Worm (Caenorhabditis elegans) whole organism, L3 larva: ENCODE measurements around the gene orc-2.
"Not testable (repeated sequence)": the region's sequence is repeated elsewhere in the genome, so short reads cannot be mapped to it uniquely, and the experiment has no call there.

Source experiments
- R02D3.7 ChIP-seq: fragments of 150-350 bp; optimal IDR thresholded peaks from 2 replicates; lab custom pipeline; 2014; ENCODE audit warnings: missing biosample characterization, missing genetic modification characterization
- ZK546.5 ChIP-seq: sonication (generic microtip); optimal IDR thresholded peaks from 2 replicates; lab custom pipeline; 2017; ENCODE audit warnings: missing biosample characterization, missing genetic modification characterization
- ama-1 ChIP-seq: fragments of 150-350 bp; optimal IDR thresholded peaks from 2 replicates; lab custom pipeline; 2018
- ceh-82 ChIP-seq: fragments of 150-350 bp; optimal IDR thresholded peaks from 2 replicates; lab custom pipeline; 2014; ENCODE audit warnings: missing biosample characterization, missing genetic modification characterization
- ceh-9 ChIP-seq: sonication (generic microtip); optimal IDR thresholded peaks from 2 replicates; lab custom pipeline; 2018; ENCODE audit warnings: missing biosample characterization, missing genetic modification characterization
- daf-12 ChIP-seq: fragments of 150-350 bp; optimal IDR thresholded peaks from 2 replicates; lab custom pipeline; 2014; ENCODE audit warnings: missing biosample characterization, missing genetic modification reagents, missing genetic modification characterization
- egl-27 ChIP-seq: sonication (generic microtip); optimal IDR thresholded peaks from 4 replicates; lab custom pipeline; 2017; ENCODE audit warnings: missing biosample characterization, missing genetic modification reagents, missing genetic modification characterization
- egl-5 ChIP-seq: fragments of 150-350 bp; optimal IDR thresholded peaks from 2 replicates; lab custom pipeline; 2017; ENCODE audit warnings: missing biosample characterization, missing genetic modification reagents, missing genetic modification characterization, inconsistent platforms
- elt-1 ChIP-seq: fragments of 150-350 bp; optimal IDR thresholded peaks from 2 replicates; lab custom pipeline; 2014; ENCODE audit warnings: missing biosample characterization, missing genetic modification characterization
- elt-2 ChIP-seq: sonication (generic microtip); optimal IDR thresholded peaks from 2 replicates; lab custom pipeline; 2016; ENCODE audit warnings: missing genetic modification reagents, mild to moderate bottlenecking, missing genetic modification characterization, missing compliant biosample characterization
- elt-3 ChIP-seq, 3 experiments: fragments of 150-350 bp in 1 of 3; sonication (generic microtip) in 2 of 3; optimal IDR thresholded peaks; 2 replicates in 2 of 3; 4 replicates in 1 of 3; lab custom pipeline; 2014 to 2017; ENCODE audit warnings: missing biosample characterization in 3 of 3, missing genetic modification characterization in 3 of 3
- eor-1 ChIP-seq, 2 experiments: fragments of 150-350 bp; optimal IDR thresholded peaks; 2 replicates each; lab custom pipeline; 2014 to 2018; ENCODE audit warnings: missing biosample characterization in 2 of 2, missing genetic modification characterization in 2 of 2
- fkh-10 ChIP-seq: sonication (generic microtip); optimal IDR thresholded peaks from 2 replicates; lab custom pipeline; 2017; ENCODE audit warnings: missing biosample characterization, missing genetic modification reagents, missing genetic modification characterization
- fos-1 ChIP-seq: fragments of 150-350 bp; optimal IDR thresholded peaks from 2 replicates; lab custom pipeline; 2014; ENCODE audit warnings: missing biosample characterization, missing genetic modification characterization
- hmg-11 ChIP-seq: sonication (generic microtip); optimal IDR thresholded peaks from 2 replicates; lab custom pipeline; 2016; ENCODE audit warnings: missing genetic modification characterization, missing compliant biosample characterization
- jun-1 ChIP-seq: fragments of 150-350 bp; optimal IDR thresholded peaks from 2 replicates; lab custom pipeline; 2014; ENCODE audit warnings: missing biosample characterization, missing genetic modification reagents, missing genetic modification characterization
- lin-39 ChIP-seq: fragments of 150-350 bp; optimal IDR thresholded peaks from 2 replicates; lab custom pipeline; 2018; ENCODE audit warnings: missing biosample characterization, missing genetic modification reagents, missing genetic modification characterization
- lsy-12 ChIP-seq: sonication (generic microtip); optimal IDR thresholded peaks from 2 replicates; lab custom pipeline; 2016; ENCODE audit warnings: mild to moderate bottlenecking, missing genetic modification characterization, missing compliant biosample characterization
- mml-1 ChIP-seq: fragments of 150-350 bp; sonication (generic microtip); optimal IDR thresholded peaks from 3 replicates; lab custom pipeline; 2014; ENCODE audit warnings: missing biosample characterization, missing genetic modification characterization
- nfya-1 ChIP-seq: sonication (generic microtip); optimal IDR thresholded peaks from 2 replicates; lab custom pipeline; 2017; ENCODE audit warnings: missing genetic modification characterization, mild to moderate bottlenecking, missing compliant biosample characterization, antibody characterized with exemption, moderate library complexity; ENCODE audit not compliant: insufficient read depth
- nhr-11 ChIP-seq: fragments of 150-350 bp; optimal IDR thresholded peaks from 2 replicates; lab custom pipeline; 2014; ENCODE audit warnings: missing biosample characterization, missing genetic modification characterization
- nhr-12 ChIP-seq: fragments of 150-350 bp; optimal IDR thresholded peaks from 2 replicates; lab custom pipeline; 2014; ENCODE audit warnings: missing biosample characterization, missing genetic modification characterization
- nhr-23 ChIP-seq: fragments of 150-350 bp; optimal IDR thresholded peaks from 2 replicates; lab custom pipeline; 2014; ENCODE audit warnings: missing biosample characterization, missing genetic modification reagents, missing genetic modification characterization
- nhr-237 ChIP-seq: fragments of 150-350 bp; optimal IDR thresholded peaks from 2 replicates; lab custom pipeline; 2014; ENCODE audit warnings: missing biosample characterization, missing genetic modification characterization
- nhr-25 ChIP-seq: sonication (generic microtip); optimal IDR thresholded peaks from 2 replicates; lab custom pipeline; 2017; ENCODE audit warnings: missing biosample characterization, missing genetic modification characterization
- nhr-28 ChIP-seq: fragments of 150-350 bp; optimal IDR thresholded peaks from 2 replicates; lab custom pipeline; 2014; ENCODE audit warnings: missing biosample characterization, missing genetic modification characterization
- nhr-67 ChIP-seq: fragments of 150-350 bp; optimal IDR thresholded peaks from 2 replicates; lab custom pipeline; 2014; ENCODE audit warnings: missing biosample characterization, missing genetic modification characterization
- nhr-76 ChIP-seq: fragments of 150-350 bp; sonication (generic microtip); optimal IDR thresholded peaks from 5 replicates; lab custom pipeline; 2014; ENCODE audit warnings: missing biosample characterization, missing genetic modification characterization
- nhr-77 ChIP-seq: fragments of 150-350 bp; optimal IDR thresholded peaks from 2 replicates; lab custom pipeline; 2014; ENCODE audit warnings: missing biosample characterization, missing genetic modification characterization
- pha-4 ChIP-seq: fragments of 150-350 bp; optimal IDR thresholded peaks from 2 replicates; lab custom pipeline; 2014; ENCODE audit warnings: missing biosample characterization, missing genetic modification reagents, missing genetic modification characterization
- pqm-1 ChIP-seq: fragments of 150-350 bp; optimal IDR thresholded peaks from 2 replicates; lab custom pipeline; 2017; ENCODE audit warnings: missing biosample characterization, missing genetic modification characterization, inconsistent platforms
- sea-2 ChIP-seq: fragments of 150-350 bp; sonication (generic microtip); optimal IDR thresholded peaks from 4 replicates; lab custom pipeline; 2014; ENCODE audit warnings: missing biosample characterization, missing genetic modification reagents, missing genetic modification characterization
- skn-1 ChIP-seq: fragments of 150-350 bp; optimal IDR thresholded peaks from 2 replicates; lab custom pipeline; 2014; ENCODE audit warnings: missing biosample characterization, missing genetic modification characterization
- snpc-4 ChIP-seq: fragments of 150-350 bp; optimal IDR thresholded peaks from 2 replicates; lab custom pipeline; 2014; ENCODE audit warnings: missing biosample characterization, missing genetic modification characterization
- tbx-2 ChIP-seq: sonication (generic microtip); optimal IDR thresholded peaks from 2 replicates; lab custom pipeline; 2016; ENCODE audit warnings: mild to moderate bottlenecking, missing genetic modification characterization, missing compliant biosample characterization
- unc-62 ChIP-seq: fragments of 150-350 bp; sonication (generic microtip); optimal IDR thresholded peaks from 4 replicates; lab custom pipeline; 2014; ENCODE audit warnings: missing biosample characterization, missing genetic modification reagents, missing genetic modification characterization
- ztf-11 ChIP-seq: fragments of 150-350 bp; optimal IDR thresholded peaks from 2 replicates; lab custom pipeline; 2014; ENCODE audit warnings: missing biosample characterization, missing genetic modification characterization

orc-2 gene

ce11 chrII:10904379-10904778, 30.6 kb downstream of the orc-2 start, which contains the start of gene sra-12:
Gene sra-12, minus strand, starts transcription at chrII:10904479.
- TF ChIP-seq mml-1, nhr-77, nhr-25 (tag; lab: Kevin White, UChicago): not testable (repeated sequence)

- TF ChIP-seq unc-62 (no peak), ztf-11 (tag; lab: Kevin White, UChicago) (no peak), egl-5 (tag; lab: Kevin White, UChicago) (no peak)
Observed at ce11 chrII:10910219-10910618, 36.5 kb downstream of the orc-2 start, which contains the start of gene sra-11. Gene sra-11, minus strand, starts transcription at chrII:10910319.

- no peak for TF ChIP-seq snpc-4
- no peak for TF ChIP-seq eor-1 (tag; optimal IDR thresholded peaks at IDR 0.05; lab: Kevin White, UChicago)
- TF ChIP-seq ztf-11 (tag; lab: Kevin White, UChicago) = no peak
- no peak for TF ChIP-seq nhr-237 (tag; lab: Kevin White, UChicago)
- TF ChIP-seq fkh-10 (GFP tag; lab: Kevin White, UChicago) = no peak
- no peak for TF ChIP-seq jun-1 (tag; lab: Kevin White, UChicago)
- TF ChIP-seq hmg-11 (tag; lab: Kevin White, UChicago) = no peak
- TF ChIP-seq mml-1 (tag; lab: Kevin White, UChicago) = no peak
- TF ChIP-seq nhr-25 (tag; lab: Kevin White, UChicago) = no peak
- TF ChIP-seq elt-1 (tag; lab: Kevin White, UChicago) = no peak
- TF ChIP-seq elt-3 (tag; optimal IDR thresholded peaks at IDR 0.05; lab: Kevin White, UChicago) = no peak
- TF ChIP-seq ama-1 (lab: Kevin White, UChicago) = no peak
- TF ChIP-seq pqm-1 (tag; lab: Kevin White, UChicago) = no peak
- TF ChIP-seq R02D3.7 (tag; lab: Kevin White, UChicago) = no peak
- TF ChIP-seq ZK546.5 = no peak
Observed at ce11 chrII:10912995-10913394, 39.3 kb downstream of the orc-2 start.

ce11 chrII:10914366-10914765, 40.6 kb downstream of the orc-2 start, which contains the start of gene F44F4.15:
Gene F44F4.15, plus strand, starts transcription at chrII:10914666.
- TF ChIP-seq egl-27 (tag; lab: Kevin White, UChicago) (no peak), nhr-76 (no peak), nfya-1 (tag; lab: Kevin White, UChicago) (no peak), ztf-11 (tag; lab: Kevin White, UChicago) (no peak), elt-1 (tag; lab: Kevin White, UChicago) (no peak), nhr-77 (tag; lab: Kevin White, UChicago) (no peak), skn-1 (no peak), tbx-2 (tag; lab: Kevin White, UChicago) (no peak), eor-1 (tag; optimal IDR thresholded peaks at IDR 0.05; lab: Kevin White, UChicago) (no peak), lin-39 (tag; lab: Kevin White, UChicago) (no peak), nhr-11 (no peak), fkh-10 (GFP tag; lab: Kevin White, UChicago) (no peak), elt-2 (no peak), ceh-9 (tag; lab: Kevin White, UChicago) (no peak), nhr-25 (tag; lab: Kevin White, UChicago) (no peak), fos-1 (tag; lab: Kevin White, UChicago) (no peak), pha-4 (no peak)
- TF ChIP-seq, all 47 proteins: peak for 0

- TF ChIP-seq lsy-12 = no peak
- no peak for TF ChIP-seq nhr-67 (tag; lab: Kevin White, UChicago)
- no peak for TF ChIP-seq elt-2
- TF ChIP-seq lin-39 (tag; lab: Kevin White, UChicago) = no peak
- no peak for TF ChIP-seq ztf-11 (tag; lab: Kevin White, UChicago)
- no peak for TF ChIP-seq elt-1 (tag; lab: Kevin White, UChicago)
- TF ChIP-seq, all 47 proteins: peak for 0
Observed at ce11 chrII:10915732-10916131, 42.0 kb downstream of the orc-2 start, which contains the start of gene F44F4.9. Gene F44F4.9, minus strand, starts transcription at chrII:10915832.

ce11 chrII:10917174-10917573, 43.4 kb downstream of the orc-2 start, which contains the start of gene F44F4.10:
Gene F44F4.10, minus strand, starts transcription at chrII:10917274.
- TF ChIP-seq egl-27 (tag; lab: Kevin White, UChicago) (no peak), mml-1 (tag; lab: Kevin White, UChicago) (no peak), nhr-28 (tag; lab: Kevin White, UChicago) (no peak), ztf-11 (tag; lab: Kevin White, UChicago) (no peak), ama-1 (lab: Kevin White, UChicago) (no peak), tbx-2 (tag; lab: Kevin White, UChicago) (no peak), nhr-12 (tag; lab: Kevin White, UChicago) (no peak), R02D3.7 (tag; lab: Kevin White, UChicago) (no peak), nhr-11 (no peak), ceh-9 (tag; lab: Kevin White, UChicago) (no peak), ceh-82 (tag; lab: Kevin White, UChicago) (no peak), ZK546.5 (no peak), nfya-1 (tag; lab: Kevin White, UChicago) (no peak), nhr-237 (tag; lab: Kevin White, UChicago) (no peak), daf-12 (no peak), elt-2 (no peak), nhr-23 (tag; lab: Kevin White, UChicago) (no peak), fkh-10 (GFP tag; lab: Kevin White, UChicago) (no peak), sea-2 (GFP tag; lab: Kevin White, UChicago) (no peak), nhr-77 (tag; lab: Kevin White, UChicago) (no peak)
